Fruit fly (Drosophila melanogaster) Kc167 (cell line): ENCODE results near the gene CG11634.

ENCODE experiments used
- Myc ChIP-seq: fragments of >200 bp; optimal IDR thresholded peaks from 2 replicates; lab custom pipeline; 2017; ENCODE audit warnings: missing external identifiers
- Sin3A ChIP-seq: fragments of >200 bp; optimal IDR thresholded peaks from 2 replicates; lab custom pipeline; 2018; ENCODE audit warnings: missing external identifiers
- h ChIP-seq: fragments of >200 bp; optimal IDR thresholded peaks from 3 replicates; lab custom pipeline; 2018; ENCODE audit warnings: missing external identifiers
- insv ChIP-seq: fragments of >200 bp; optimal IDR thresholded peaks from 3 replicates; lab custom pipeline; 2018; ENCODE audit warnings: missing external identifiers
- psq ChIP-seq: fragments of >200 bp; optimal IDR thresholded peaks from 2 replicates; lab custom pipeline; 2017; ENCODE audit warnings: missing external identifiers
- ttk ChIP-seq: sonication (Bioruptor generic); optimal IDR thresholded peaks from 2 replicates; lab custom pipeline; 2017; ENCODE audit warnings: missing external identifiers

The CG11634 gene

dm6 chr2L:21887582-21887981, 28.5 kb upstream of the CG11634 start:
- TF ChIP-seq h (lab: Kevin White, UChicago) (no peak), Myc (lab: Kevin White, UChicago) (no peak), insv (lab: Kevin White, UChicago) (no peak), Sin3A (lab: Kevin White, UChicago) (no peak), ttk (lab: Kevin White, UChicago) (no peak), psq (lab: Kevin White, UChicago) (no peak)

dm6 chr2L:21890205-21890604, 25.9 kb upstream of the CG11634 start:
- TF ChIP-seq Myc (lab: Kevin White, UChicago) (no peak), ttk (lab: Kevin White, UChicago) (no peak), Sin3A (lab: Kevin White, UChicago) (no peak), psq (lab: Kevin White, UChicago) (no peak), insv (lab: Kevin White, UChicago) (no peak), h (lab: Kevin White, UChicago) (no peak)

- no peak for TF ChIP-seq insv (lab: Kevin White, UChicago)
- TF ChIP-seq psq (lab: Kevin White, UChicago): no peak
- no peak for TF ChIP-seq Sin3A (lab: Kevin White, UChicago)
- TF ChIP-seq h (lab: Kevin White, UChicago): no peak
- no peak for TF ChIP-seq Myc (lab: Kevin White, UChicago)
- no peak for TF ChIP-seq ttk (lab: Kevin White, UChicago)
Observed at dm6 chr2L:21896046-21896445, 20.1 kb upstream of the CG11634 start.

- TF ChIP-seq h (lab: Kevin White, UChicago) (no peak), ttk (lab: Kevin White, UChicago) (no peak), Sin3A (lab: Kevin White, UChicago) (no peak), psq (lab: Kevin White, UChicago) (no peak), insv (lab: Kevin White, UChicago) (no peak), Myc (lab: Kevin White, UChicago) (no peak)
Observed at dm6 chr2L:21898189-21898588, 17.9 kb upstream of the CG11634 start, which contains the start of gene CG11629. CG11629 (minus strand) TSS chr2L:21898289.

- no peak for TF ChIP-seq insv (lab: Kevin White, UChicago)
Observed at dm6 chr2L:21899001-21899715, 16.9 kb upstream of the CG11634 start.

dm6 chr2L:21902693-21903092, 13.4 kb upstream of the CG11634 start, which contains the start of gene CG1421:
CG1421 (plus strand) TSS chr2L:21902993.
- TF ChIP-seq psq (lab: Kevin White, UChicago) (no peak), h (lab: Kevin White, UChicago) (no peak)

dm6 chr2L:21904183-21904582, 11.9 kb upstream of the CG11634 start:
- TF ChIP-seq insv (lab: Kevin White, UChicago) (no peak), psq (lab: Kevin White, UChicago) (no peak), Myc (lab: Kevin White, UChicago) (no peak), Sin3A (lab: Kevin White, UChicago) (no peak), h (lab: Kevin White, UChicago) (no peak), ttk (lab: Kevin White, UChicago) (no peak)

- TF ChIP-seq ttk (lab: Kevin White, UChicago): no peak
- no peak for TF ChIP-seq insv (lab: Kevin White, UChicago)
- no peak for TF ChIP-seq h (lab: Kevin White, UChicago)
- TF ChIP-seq Sin3A (lab: Kevin White, UChicago): no peak
- no peak for TF ChIP-seq psq (lab: Kevin White, UChicago)
- no peak for TF ChIP-seq Myc (lab: Kevin White, UChicago)
Observed at dm6 chr2L:21905139-21905538, 11.0 kb upstream of the CG11634 start.

- TF ChIP-seq Sin3A (lab: Kevin White, UChicago): no peak
- TF ChIP-seq psq (lab: Kevin White, UChicago): no peak
- no peak for TF ChIP-seq Myc (lab: Kevin White, UChicago)
- no peak for TF ChIP-seq ttk (lab: Kevin White, UChicago)
- TF ChIP-seq h (lab: Kevin White, UChicago): no peak
- TF ChIP-seq insv (lab: Kevin White, UChicago): no peak
Observed at dm6 chr2L:21905989-21906388, 10.1 kb upstream of the CG11634 start, which contains the start of gene CG1428. CG1428 (plus strand) TSS chr2L:21906289.

dm6 chr2L:21915258-21915657, 842 bp upstream of the CG11634 start, which contains the start of gene CG31600:
CG31600 (minus strand) TSS chr2L:21915358.
- TF ChIP-seq ttk (lab: Kevin White, UChicago): no peak
- TF ChIP-seq h (lab: Kevin White, UChicago): no peak
- no peak for TF ChIP-seq Myc (lab: Kevin White, UChicago)
- TF ChIP-seq psq (lab: Kevin White, UChicago): no peak
- TF ChIP-seq insv (lab: Kevin White, UChicago): no peak
- TF ChIP-seq Sin3A (lab: Kevin White, UChicago): no peak

dm6 chr2L:21923267-21923666, 7.2 kb downstream of the CG11634 start:
- no peak for TF ChIP-seq insv (lab: Kevin White, UChicago)
- TF ChIP-seq Sin3A (lab: Kevin White, UChicago): no peak
- TF ChIP-seq h (lab: Kevin White, UChicago): no peak
- no peak for TF ChIP-seq ttk (lab: Kevin White, UChicago)

- TF ChIP-seq h (lab: Kevin White, UChicago) (no peak), insv (lab: Kevin White, UChicago) (no peak), Myc (lab: Kevin White, UChicago) (no peak), ttk (lab: Kevin White, UChicago) (no peak), psq (lab: Kevin White, UChicago) (no peak), Sin3A (lab: Kevin White, UChicago) (no peak)
Observed at dm6 chr2L:21933496-21933895, 17.4 kb downstream of the CG11634 start.
